Fruit fly (Drosophila melanogaster) whole organism, wandering third instar larva: Measurements from ENCODE around the gene CG11927.

Experiments used
- Abd-B ChIP-seq: fragments of >200 bp; optimal IDR thresholded peaks from 2 replicates; lab custom pipeline; 2017; ENCODE audit warnings: missing biosample characterization, missing genetic modification characterization
- CG32264 ChIP-seq: fragments of 200-800 bp; sonication (Bioruptor generic); optimal IDR thresholded peaks from 2 replicates; lab custom pipeline; 2016; ENCODE audit warnings: missing biosample characterization, missing genetic modification characterization
- CG9705 ChIP-seq: fragments of 200-800 bp; sonication (Bioruptor generic); optimal IDR thresholded peaks from 2 replicates; lab custom pipeline; 2018; ENCODE audit warnings: missing biosample characterization, mild to moderate bottlenecking, missing genetic modification characterization
- CrebA ChIP-seq: fragments of 200-800 bp; sonication (Bioruptor generic); optimal IDR thresholded peaks from 2 replicates; lab custom pipeline; 2016; ENCODE audit warnings: missing biosample characterization, mild to moderate bottlenecking, missing genetic modification characterization, borderline replicate concordance
- Dfd ChIP-seq: fragments of >200 bp; optimal IDR thresholded peaks from 2 replicates; lab custom pipeline; 2017; ENCODE audit warnings: missing biosample characterization, missing genetic modification characterization
- Dif ChIP-seq: fragments of 200-275, 200-300 bp; sonication (Bioruptor generic); optimal IDR thresholded peaks from 2 replicates; lab custom pipeline; 2018; ENCODE audit warnings: missing biosample characterization, missing genetic modification characterization; ENCODE audit not compliant: partially characterized antibody
- GATAd ChIP-seq: sonication (Bioruptor generic); optimal IDR thresholded peaks from 2 replicates; lab custom pipeline; 2016; ENCODE audit warnings: missing biosample characterization, missing genetic modification characterization
- HLH106 ChIP-seq: fragments of 200-800 bp; optimal IDR thresholded peaks from 3 replicates; lab custom pipeline; 2019; ENCODE audit warnings: missing biosample characterization, mild to moderate bottlenecking, missing genetic modification characterization, moderate library complexity
- Hr78 ChIP-seq: fragments of >200 bp; optimal IDR thresholded peaks from 2 replicates; lab custom pipeline; 2017; ENCODE audit warnings: missing biosample characterization, missing genetic modification characterization
- Jra ChIP-seq: sonication (Bioruptor generic); optimal IDR thresholded peaks from 2 replicates; lab custom pipeline; 2016; ENCODE audit warnings: missing biosample characterization, missing genetic modification characterization
- Mio ChIP-seq: sonication (Bioruptor generic); optimal IDR thresholded peaks from 2 replicates; lab custom pipeline; 2016; ENCODE audit warnings: missing biosample characterization, missing genetic modification characterization
- Myc ChIP-seq: fragments of >200 bp; optimal IDR thresholded peaks from 2 replicates; lab custom pipeline; 2017
- N ChIP-seq: fragments of >200 bp; optimal IDR thresholded peaks from 2 replicates; lab custom pipeline; 2018; ENCODE audit warnings: missing biosample characterization, missing external identifiers, missing genetic modification characterization
- OdsH ChIP-seq: fragments of 200-800 bp; sonication (Bioruptor generic); optimal IDR thresholded peaks from 2 replicates; lab custom pipeline; 2016; ENCODE audit warnings: missing biosample characterization, mild to moderate bottlenecking, missing genetic modification characterization
- Rel ChIP-seq, 2 experiments: fragments of 200-800 bp; sonication (Bioruptor generic) in 1 of 2; optimal IDR thresholded peaks; 2 replicates in 1 of 2; 3 replicates in 1 of 2; lab custom pipeline; 2016 to 2019; ENCODE audit warnings: mild to moderate bottlenecking in 2 of 2, missing biosample characterization in 2 of 2, missing genetic modification characterization in 2 of 2, moderate library complexity in 1 of 2
- Sp1 ChIP-seq: fragments of 200-800 bp; sonication (Bioruptor generic); optimal IDR thresholded peaks from 3 replicates; lab custom pipeline; 2019; ENCODE audit warnings: missing biosample characterization, mild to moderate bottlenecking, missing genetic modification characterization, moderate library complexity
- Vsx2 ChIP-seq: fragments of 200-300, 225-300 bp; sonication (Bioruptor generic); optimal IDR thresholded peaks from 2 replicates; lab custom pipeline; 2018; ENCODE audit warnings: missing biosample characterization, missing genetic modification characterization; ENCODE audit not compliant: partially characterized antibody
- br ChIP-seq: fragments of 200-800 bp; sonication (Bioruptor generic); optimal IDR thresholded peaks from 2 replicates; lab custom pipeline; 2016; ENCODE audit warnings: missing biosample characterization, missing genetic modification characterization
- brk ChIP-seq: fragments of 200-800 bp; sonication (Bioruptor generic); optimal IDR thresholded peaks from 2 replicates; lab custom pipeline; 2016; ENCODE audit warnings: missing biosample characterization, mild to moderate bottlenecking, missing genetic modification characterization
- dl ChIP-seq, 2 experiments: fragments of 175-275, 200-275 bp in 1 of 2; fragments of 200-275 bp in 1 of 2; sonication (Bioruptor generic); optimal IDR thresholded peaks; lab custom pipeline; 2018; ENCODE audit warnings: mild to moderate bottlenecking in 2 of 2, missing biosample characterization in 2 of 2, missing genetic modification characterization in 2 of 2, moderate library complexity in 2 of 2; ENCODE audit not compliant: partially characterized antibody in 2 of 2, insufficient read depth in 1 of 2
- dsf ChIP-seq: sonication (Bioruptor generic); optimal IDR thresholded peaks from 2 replicates; lab custom pipeline; 2016; ENCODE audit warnings: missing biosample characterization, missing genetic modification characterization, borderline replicate concordance
- ey ChIP-seq: fragments of 200-800 bp; sonication (Bioruptor generic); optimal IDR thresholded peaks from 2 replicates; lab custom pipeline; 2016; ENCODE audit warnings: missing biosample characterization, missing genetic modification characterization
- fru ChIP-seq: fragments of 200-800 bp; sonication (Bioruptor generic); optimal IDR thresholded peaks from 3 replicates; lab custom pipeline; 2016; ENCODE audit warnings: missing biosample characterization, mild to moderate bottlenecking, missing genetic modification characterization
- h ChIP-seq: fragments of 200-800 bp; sonication (Bioruptor generic); optimal IDR thresholded peaks from 3 replicates; lab custom pipeline; 2016; ENCODE audit warnings: missing biosample characterization, mild to moderate bottlenecking, missing genetic modification characterization
- lola ChIP-seq: fragments of >200 bp; optimal IDR thresholded peaks from 2 replicates; lab custom pipeline; 2017; ENCODE audit warnings: missing biosample characterization, missing genetic modification characterization
- pan ChIP-seq: fragments of >200 bp; optimal IDR thresholded peaks from 2 replicates; lab custom pipeline; 2017
- psq ChIP-seq: fragments of 200-800 bp; sonication (Bioruptor generic); optimal IDR thresholded peaks from 3 replicates; lab custom pipeline; 2017; ENCODE audit warnings: missing biosample characterization, mild to moderate bottlenecking, missing genetic modification characterization, moderate library complexity
- rgr ChIP-seq: fragments of 200-800 bp; sonication (Bioruptor generic); optimal IDR thresholded peaks from 3 replicates; lab custom pipeline; 2016; ENCODE audit warnings: missing biosample characterization, mild to moderate bottlenecking, missing genetic modification characterization
- sage ChIP-seq: fragments of 200-800 bp; sonication (Bioruptor generic); optimal IDR thresholded peaks from 2 replicates; lab custom pipeline; 2016; ENCODE audit warnings: missing biosample characterization, mild to moderate bottlenecking, missing genetic modification characterization
- sv ChIP-seq: fragments of 200-800 bp; sonication (Bioruptor generic); optimal IDR thresholded peaks from 3 replicates; lab custom pipeline; 2016; ENCODE audit warnings: missing biosample characterization, missing genetic modification characterization
- tai ChIP-seq: sonication (Bioruptor generic); optimal IDR thresholded peaks from 2 replicates; lab custom pipeline; 2016; ENCODE audit warnings: missing biosample characterization, missing genetic modification characterization
- usp ChIP-seq: fragments of >200 bp; optimal IDR thresholded peaks from 2 replicates; lab custom pipeline; 2017; ENCODE audit warnings: missing biosample characterization, missing genetic modification characterization
- woc ChIP-seq: sonication (Bioruptor generic); optimal IDR thresholded peaks from 2 replicates; lab custom pipeline; 2016; ENCODE audit warnings: missing biosample characterization, mild to moderate bottlenecking, missing genetic modification characterization

CG11927 gene

DNA sequence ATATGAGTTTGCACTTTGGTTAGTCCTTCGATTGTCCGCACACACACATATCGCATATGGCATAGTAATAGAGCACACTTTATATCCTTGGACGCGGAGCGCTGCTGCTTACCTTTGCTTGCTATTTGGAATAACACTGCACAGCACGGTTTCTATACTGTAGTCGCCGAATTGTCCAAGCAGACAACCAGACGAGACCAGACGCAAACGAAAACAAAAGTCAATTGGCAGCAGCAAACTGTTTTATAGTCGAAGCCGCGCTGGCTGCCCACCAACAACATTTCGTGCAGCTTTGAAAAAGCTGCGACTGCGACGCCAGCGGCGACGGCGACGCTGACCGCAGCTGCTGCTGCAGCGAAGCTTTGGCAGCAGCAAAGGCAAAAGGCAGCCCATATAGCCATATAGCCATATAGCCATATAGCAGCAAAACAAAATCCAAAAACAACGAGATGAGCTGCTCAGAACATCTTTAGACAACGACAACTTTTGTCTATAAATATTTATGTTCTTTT lies 45.8 kb upstream of the CG11927 start, which contains the start of gene slf:
slf (minus strand) TSS at position 219 of the 512 bp plus-strand sequence.
- TF ChIP-seq Mio (GFP tag; lab: Kevin White, UChicago) (no peak), Jra (GFP tag; lab: Kevin White, UChicago) (no peak), N (GFP tag; lab: Kevin White, UChicago) (no peak), GATAd (GFP tag; lab: Kevin White, UChicago) (no peak), dsf (no peak), usp (GFP tag; lab: Kevin White, UChicago) (no peak), br (GFP tag; lab: Kevin White, UChicago) (no peak), tai (GFP tag; lab: Kevin White, UChicago) (no peak), rgr (GFP tag; lab: Kevin White, UChicago) (no peak), Dfd (GFP tag; lab: Kevin White, UChicago) (no peak), fru (no peak), psq (GFP tag; lab: Kevin White, UChicago) (no peak)
- TF ChIP-seq, all 38 proteins: peak for 0

DNA sequence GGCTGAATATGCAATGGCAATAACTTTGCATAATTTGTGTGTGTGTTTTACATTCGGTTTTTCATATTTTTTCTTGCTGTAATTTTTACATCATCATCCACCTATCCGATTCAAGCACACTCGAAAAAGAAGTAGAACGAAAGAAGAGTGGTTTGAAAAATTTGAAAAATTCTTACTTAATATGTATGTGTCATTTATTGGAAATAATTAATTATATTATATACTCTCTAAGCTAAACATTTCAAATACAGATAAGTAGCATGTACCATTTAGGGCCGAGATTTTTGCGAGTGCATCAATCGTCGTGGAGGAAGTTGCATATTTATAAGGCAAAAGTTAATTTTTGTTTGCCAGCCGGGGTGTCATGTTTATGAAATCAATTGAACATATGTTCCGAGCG lies 41.5 kb upstream of the CG11927 start:
- TF ChIP-seq CG32264 (GFP tag; lab: Kevin White, UChicago) (no peak), sv (no peak), rgr (GFP tag; lab: Kevin White, UChicago) (no peak), Sp1 (GFP tag; lab: Kevin White, UChicago) (no peak), pan (lab: Kevin White, UChicago) (no peak), Abd-B (GFP tag; lab: Kevin White, UChicago) (no peak), Mio (GFP tag; lab: Kevin White, UChicago) (no peak), brk (GFP tag; lab: Kevin White, UChicago) (no peak), Hr78 (GFP tag; lab: Kevin White, UChicago) (no peak), tai (GFP tag; lab: Kevin White, UChicago) (no peak), dl (GFP tag; optimal IDR thresholded peaks at IDR 0.05; lab: Kevin White, UChicago; ENCODE audit: insufficient read depth in 1 of 2, partially characterized antibody in 2 of 2) (no peak)
- TF ChIP-seq, all 38 proteins: peak for 0

DNA sequence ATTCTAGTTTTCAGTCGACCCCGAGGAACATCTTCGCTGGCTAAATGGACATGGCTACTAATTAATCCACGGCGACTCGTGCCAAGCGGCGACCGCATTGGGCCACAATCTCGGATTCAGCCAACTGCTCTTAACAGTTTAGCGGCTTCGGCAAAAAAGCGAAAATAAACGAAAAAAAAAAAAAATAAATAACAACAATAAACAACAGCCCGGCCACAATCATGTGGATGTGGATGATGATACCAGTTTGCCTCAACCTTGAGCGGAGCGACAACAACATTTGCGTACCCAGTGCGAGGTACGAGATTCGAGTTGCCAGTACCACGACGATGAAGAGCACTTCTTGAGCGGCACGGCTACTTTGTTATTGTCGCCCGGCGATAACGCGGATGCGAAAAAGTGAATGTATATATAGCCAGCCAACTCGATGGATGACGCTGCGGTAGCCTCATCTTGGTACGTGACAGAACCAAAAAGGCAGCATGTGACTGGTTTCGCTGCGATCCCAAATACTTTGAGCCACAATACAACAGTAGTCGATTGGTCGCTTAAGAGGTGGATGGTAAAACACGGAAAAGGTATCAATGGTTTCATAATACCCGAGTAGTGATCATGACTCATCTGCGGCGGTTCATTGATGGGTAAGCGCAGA lies 39.5 kb upstream of the CG11927 start:
- TF ChIP-seq fru (peak; percentile 29), HLH106 (tag; lab: Kevin White, UChicago) (no peak), h (GFP tag; lab: Kevin White, UChicago) (peak; percentile 21), lola (GFP tag; lab: Kevin White, UChicago) (no peak), woc (GFP tag; lab: Kevin White, UChicago) (peak; percentile 59), psq (GFP tag; lab: Kevin White, UChicago) (peak; percentile 3), sv (no peak), ey (GFP tag; lab: Kevin White, UChicago) (no peak), rgr (GFP tag; lab: Kevin White, UChicago) (no peak)

DNA sequence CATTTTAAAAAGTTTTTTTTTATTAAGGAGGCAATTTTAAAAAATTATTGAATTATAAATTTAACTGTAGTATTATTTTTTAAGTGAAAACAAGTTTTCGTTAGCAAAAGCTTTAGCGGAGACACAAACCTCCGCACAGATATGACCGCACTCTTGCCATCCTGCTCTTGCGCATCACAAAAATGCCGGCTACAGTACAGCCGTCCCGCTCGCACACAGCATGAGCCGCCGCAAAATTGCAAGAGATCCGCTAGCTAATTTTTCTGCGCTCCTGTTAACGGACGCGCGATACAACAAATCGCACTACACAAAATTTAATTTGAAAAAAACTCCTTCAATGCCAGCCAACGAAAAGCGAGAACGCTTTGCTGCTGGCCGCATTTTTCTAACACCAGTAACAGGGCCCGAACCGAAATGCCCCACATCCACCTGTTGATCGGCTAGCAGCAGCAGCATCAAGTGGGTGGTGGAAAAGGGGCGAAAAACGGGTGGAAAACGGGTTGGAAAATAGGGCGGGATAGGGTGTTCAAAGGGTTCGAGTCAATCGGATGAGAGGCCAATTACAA lies 37.4 kb upstream of the CG11927 start:
- TF ChIP-seq ey (GFP tag; lab: Kevin White, UChicago) (peak; percentile 0), Vsx2 (GFP tag; lab: Kevin White, UChicago) (peak; percentile 79), Hr78 (GFP tag; lab: Kevin White, UChicago) (no peak), brk (GFP tag; lab: Kevin White, UChicago) (peak; percentile 46), Dif (peak; percentile 73), OdsH (GFP tag; lab: Kevin White, UChicago) (peak; percentile 42), h (GFP tag; lab: Kevin White, UChicago) (peak; percentile 54), CG9705 (GFP tag; lab: Kevin White, UChicago) (no peak), Rel (GFP tag; optimal IDR thresholded peaks at IDR 0.05; lab: Kevin White, UChicago) (no peak), Rel (tag; optimal IDR thresholded peaks at IDR 0.05; lab: Kevin White, UChicago) (peak; percentile 44), Sp1 (GFP tag; lab: Kevin White, UChicago) (peak; percentile 45), sv (no peak), rgr (GFP tag; lab: Kevin White, UChicago) (peak; percentile 4), woc (GFP tag; lab: Kevin White, UChicago) (peak; percentile 29), dl (GFP tag; optimal IDR thresholded peaks at IDR 0.05; lab: Kevin White, UChicago; ENCODE audit: insufficient read depth in 1 of 2, partially characterized antibody in 2 of 2) (peak in 1 of 2 experiments; percentile 26), Myc (lab: Kevin White, UChicago) (no peak), sage (GFP tag; lab: Kevin White, UChicago) (peak; percentile 15), CG32264 (GFP tag; lab: Kevin White, UChicago) (no peak), CrebA (GFP tag; lab: Kevin White, UChicago) (no peak)
